Worm (Caenorhabditis elegans): ENCODE data around the gene fbxa-141.

fbxa-141 gene

ce11 chrX:14477338-14477737 lies 35.4 kb downstream of the fbxa-141 start (continued):
- no peak for TF ChIP-seq ztf-11 (tag; optimal IDR thresholded peaks at IDR 0.05)
- TF ChIP-seq unc-39 (tag; optimal IDR thresholded peaks at IDR 0.05), result no peak
- no peak for TF ChIP-seq dpl-1 (GFP tag; optimal IDR thresholded peaks at IDR 0.05)
- TF ChIP-seq mep-1 (tag; optimal IDR thresholded peaks at IDR 0.05), result no peak
- no peak for TF ChIP-seq ztf-7 (tag; optimal IDR thresholded peaks at IDR 0.05)
- TF ChIP-seq egl-43 (GFP tag; IDR thresholded peaks at IDR 0.05), result 0 out of 2 replicates have a peak, but pooled peaks have one; percentile 44
- TF ChIP-seq mdt-29 (GFP tag; IDR thresholded peaks at IDR 0.05), result peak; percentile 57; the same call in 1 of the 2 replicates
- peak; percentile 76 for TF ChIP-seq snpc-4 (tag; optimal IDR thresholded peaks at IDR 0.05)
- peak; percentile 79; the same call in 1 of the 2 replicates for TF ChIP-seq Y105C5A.15 (GFP tag; IDR thresholded peaks at IDR 0.05)
- TF ChIP-seq nhr-25 (tag; optimal IDR thresholded peaks at IDR 0.05; ENCODE audit: borderline replicate concordance, insufficient read depth), result no peak
- TF ChIP-seq aly-2 (tag; optimal IDR thresholded peaks at IDR 0.05), result no peak
- no peak for TF ChIP-seq snpc-1.2 (GFP tag; IDR thresholded peaks at IDR 0.05)
- no peak for TF ChIP-seq lsy-2 (tag; optimal IDR thresholded peaks at IDR 0.05)
- TF ChIP-seq nhr-76 (tag; optimal IDR thresholded peaks at IDR 0.05), result no peak
- no peak for TF ChIP-seq ceh-28 (tag; optimal IDR thresholded peaks at IDR 0.05)
- 0 out of 2 replicates have a peak, but pooled peaks have one; percentile 20 for TF ChIP-seq ceh-44 (GFP tag; IDR thresholded peaks at IDR 0.05)
- TF ChIP-seq sdz-12 (GFP tag; optimal IDR thresholded peaks at IDR 0.05), result no peak
- no peak for TF ChIP-seq nhr-28 (tag; optimal IDR thresholded peaks at IDR 0.05)
- no peak for TF ChIP-seq D1046.2 (GFP tag; IDR thresholded peaks at IDR 0.05)
- peak; percentile 46; the same call in 1 of the 2 replicates for TF ChIP-seq daf-8 (GFP tag; IDR thresholded peaks at IDR 0.05)
- TF ChIP-seq unc-62 (GFP tag; optimal IDR thresholded peaks at IDR 0.05 in 1 of 2), result no peak
- TF ChIP-seq unc-62 (tag; optimal IDR thresholded peaks at IDR 0.05), result no peak
- TF ChIP-seq nhr-6 (tag; optimal IDR thresholded peaks at IDR 0.05), result no peak
- TF ChIP-seq ceh-20 (GFP tag; IDR thresholded peaks at IDR 0.05), result no peak
- TF ChIP-seq zag-1 (tag; optimal IDR thresholded peaks at IDR 0.05), result no peak
- TF ChIP-seq php-3 (GFP tag; IDR thresholded peaks at IDR 0.05), result no peak
- TF ChIP-seq set-16 (GFP tag; IDR thresholded peaks at IDR 0.05), result no peak
- TF ChIP-seq nhr-41 (GFP tag; IDR thresholded peaks at IDR 0.05), result no peak
- no peak for TF ChIP-seq unc-130 (GFP tag; optimal IDR thresholded peaks at IDR 0.05)
- peak; percentile 63; the same call in 1 of the 2 replicates for TF ChIP-seq lim-7 (GFP tag; IDR thresholded peaks at IDR 0.05)
- no peak for TF ChIP-seq lin-39 (tag; optimal IDR thresholded peaks at IDR 0.05)
- TF ChIP-seq gei-8 (GFP tag; optimal IDR thresholded peaks at IDR 0.05), result no peak
- TF ChIP-seq lir-3 (tag; optimal IDR thresholded peaks at IDR 0.05), result no peak
- no peak for TF ChIP-seq mxl-3 (GFP tag; optimal IDR thresholded peaks at IDR 0.05)
- TF ChIP-seq fkh-10 (GFP tag; optimal IDR thresholded peaks at IDR 0.05), result no peak
- no peak for TF ChIP-seq daf-12 (tag; optimal IDR thresholded peaks at IDR 0.05)
- TF ChIP-seq spr-3 (GFP tag; optimal IDR thresholded peaks at IDR 0.05), result no peak
- no peak for TF ChIP-seq mes-2 (tag; optimal IDR thresholded peaks at IDR 0.05; ENCODE audit: poor library complexity, severe bottlenecking)
- TF ChIP-seq zip-2 (tag; optimal IDR thresholded peaks at IDR 0.05), result no peak
- TF ChIP-seq ceh-32 (tag; optimal IDR thresholded peaks at IDR 0.05; ENCODE audit: poor library complexity), result no peak
- no peak for TF ChIP-seq zip-11 (GFP tag; IDR thresholded peaks at IDR 0.05)
- TF ChIP-seq hmg-1.1 (GFP tag; IDR thresholded peaks at IDR 0.05), result peak; percentile 47; the same call in 1 of the 2 replicates
- no peak for TF ChIP-seq madf-5 (GFP tag; IDR thresholded peaks at IDR 0.05)
- TF ChIP-seq dve-1 (tag; optimal IDR thresholded peaks at IDR 0.05; ENCODE audit: insufficient read depth), result peak; percentile 27
- TF ChIP-seq cey-2 (tag; optimal IDR thresholded peaks at IDR 0.05; ENCODE audit: borderline replicate concordance, insufficient read depth), result no peak
- no peak for TF ChIP-seq attf-4 (tag; optimal IDR thresholded peaks at IDR 0.05)
- TF ChIP-seq rbr-2 (tag; optimal IDR thresholded peaks at IDR 0.05), result no peak
- TF ChIP-seq ZK337.2 (GFP tag; IDR thresholded peaks at IDR 0.05), result no peak
- TF ChIP-seq jun-1 (tag; optimal IDR thresholded peaks at IDR 0.05), result no peak
- TF ChIP-seq R02D3.7 (tag; optimal IDR thresholded peaks at IDR 0.05), result no peak
- no peak for TF ChIP-seq pha-4 (GFP tag; IDR thresholded peaks at IDR 0.05)
- TF ChIP-seq pha-4 (tag; optimal IDR thresholded peaks at IDR 0.05), result no peak

Measured in whole organism, L4 larva.